Fruit fly (Drosophila melanogaster) whole organism, embryonic: ENCODE data around the gene CG2247.
A peak's percentile ranks its signal among the peaks of the same experiment; 100 is the strongest.

Experiments
- Antp ChIP-seq: fragments of 200-800 bp; sonication (Bioruptor generic); optimal IDR thresholded peaks from 3 replicates; lab custom pipeline; 2016; ENCODE audit warnings: missing biosample characterization, missing genetic modification characterization
- BtbVII ChIP-seq: fragments of 200-800 bp; sonication (Bioruptor generic); optimal IDR thresholded peaks from 3 replicates; lab custom pipeline; 2017; ENCODE audit warnings: missing biosample characterization, mild to moderate bottlenecking, missing genetic modification characterization
- CG10462 ChIP-seq: fragments of 200-800 bp; sonication (Bioruptor generic); optimal IDR thresholded peaks from 2 replicates; lab custom pipeline; 2016; ENCODE audit warnings: missing biosample characterization, missing genetic modification characterization
- CG10543 ChIP-seq: fragments of 200-800 bp; sonication (Bioruptor generic); optimal IDR thresholded peaks from 3 replicates; lab custom pipeline; 2017; ENCODE audit warnings: missing biosample characterization, mild to moderate bottlenecking, missing genetic modification characterization, moderate library complexity
- CG12744 ChIP-seq: fragments of 200-800 bp; sonication (Bioruptor generic); optimal IDR thresholded peaks from 2 replicates; lab custom pipeline; 2016; ENCODE audit warnings: missing biosample characterization, missing genetic modification characterization
- CG13296 ChIP-seq: fragments of 200-800 bp; sonication (Bioruptor generic); optimal IDR thresholded peaks from 3 replicates; lab custom pipeline; 2018; ENCODE audit warnings: missing biosample characterization, mild to moderate bottlenecking, missing genetic modification characterization
- CG14667 ChIP-seq: fragments of 200-800 bp; sonication (Bioruptor generic); IDR thresholded peaks from 2 replicates; pipeline ENCODE4 v1.3.6; 2022; ENCODE audit warnings: missing biosample characterization, missing genetic modification characterization
- CG17328 ChIP-seq: fragments of 200-800 bp; sonication (Bioruptor generic); IDR thresholded peaks from 2 replicates; pipeline ENCODE4 v1.3.6; 2022; ENCODE audit warnings: missing biosample characterization, missing genetic modification characterization
- CG2199 ChIP-seq: fragments of 200-800 bp; sonication (Bioruptor generic); IDR thresholded peaks from 3 replicates; pipeline ENCODE4 v1.3.6; 2022; ENCODE audit warnings: missing biosample characterization, missing genetic modification characterization
- CG33213 ChIP-seq: fragments of 200-800 bp; sonication (Bioruptor generic); optimal IDR thresholded peaks from 3 replicates; lab custom pipeline; 2016; ENCODE audit warnings: missing biosample characterization, missing genetic modification characterization
- CG34422 ChIP-seq: fragments of 200-800 bp; sonication (Bioruptor generic); IDR thresholded peaks from 3 replicates; pipeline ENCODE4 v1.3.6; 2022; ENCODE audit warnings: missing biosample characterization, missing genetic modification characterization
- CG3726 ChIP-seq: fragments of 200-800 bp; sonication (Bioruptor generic); IDR thresholded peaks from 3 replicates; pipeline ENCODE4, ENCODE4 v1.3.6; 2022; ENCODE audit warnings: missing biosample characterization, missing genetic modification characterization
- CG43689 ChIP-seq: fragments of 200-800 bp; sonication (Bioruptor generic); IDR thresholded peaks from 2 replicates; pipeline ENCODE4 v1.3.6; 2022; ENCODE audit warnings: missing biosample characterization, missing genetic modification characterization
- CG5245 ChIP-seq: fragments of 200-800 bp; sonication (Bioruptor generic); optimal IDR thresholded peaks from 3 replicates; lab custom pipeline; 2016; ENCODE audit warnings: missing biosample characterization, missing genetic modification characterization
- CG9215 ChIP-seq: fragments of 200-800 bp; sonication (Bioruptor generic); IDR thresholded peaks from 2 replicates; pipeline ENCODE4 v1.3.6; 2022; ENCODE audit warnings: missing biosample characterization, missing genetic modification characterization
- CG9727 ChIP-seq: fragments of 200-800 bp; sonication (Bioruptor generic); optimal IDR thresholded peaks from 3 replicates; lab custom pipeline; 2017; ENCODE audit warnings: missing biosample characterization, mild to moderate bottlenecking, missing genetic modification characterization
- CTCF ChIP-seq: fragments of 200-800 bp; sonication (Bioruptor generic); optimal IDR thresholded peaks from 2 replicates; lab custom pipeline; 2017; ENCODE audit warnings: missing biosample characterization, mild to moderate bottlenecking, missing genetic modification characterization, moderate library complexity
- Camta ChIP-seq: fragments of 200-800 bp; sonication (Bioruptor generic); optimal IDR thresholded peaks from 2 replicates; lab custom pipeline; 2016; ENCODE audit warnings: missing biosample characterization, missing genetic modification characterization
- D19A ChIP-seq: fragments of 200-800 bp; optimal IDR thresholded peaks from 3 replicates; lab custom pipeline; 2019; ENCODE audit warnings: missing biosample characterization, mild to moderate bottlenecking, missing genetic modification characterization, moderate library complexity
- Fer1 ChIP-seq: fragments of 200-800 bp; sonication (Bioruptor generic); optimal IDR thresholded peaks from 2 replicates; lab custom pipeline; 2017; ENCODE audit warnings: missing biosample characterization, mild to moderate bottlenecking, missing genetic modification characterization
- Fer2 ChIP-seq: fragments of 200-800 bp; sonication (Bioruptor generic); optimal IDR thresholded peaks from 2 replicates; lab custom pipeline; 2018; ENCODE audit warnings: missing biosample characterization, mild to moderate bottlenecking, missing genetic modification characterization, moderate library complexity
- GATAe ChIP-seq: fragments of 200-800 bp; sonication (Bioruptor generic); conservative IDR thresholded peaks from 2 replicates; pipeline ENCODE4 v1.3.6; 2022; ENCODE audit warnings: missing biosample characterization, missing genetic modification characterization
- Lim3 ChIP-seq: fragments of 200-800 bp; sonication (Bioruptor generic); IDR thresholded peaks from 2 replicates; pipeline ENCODE4 v1.3.6; 2022; ENCODE audit warnings: missing biosample characterization, missing genetic modification characterization
- MBD-R2 ChIP-seq: fragments of 200-800 bp; sonication (Bioruptor generic); IDR thresholded peaks from 2 replicates; pipeline ENCODE4 v1.3.6; 2022; ENCODE audit warnings: missing biosample characterization, missing genetic modification characterization
- Oaz ChIP-seq: fragments of 200-800 bp; sonication (Bioruptor generic); IDR thresholded peaks from 2 replicates; pipeline ENCODE4 v1.3.6; 2022; ENCODE audit warnings: missing biosample characterization, missing genetic modification characterization
- Optix ChIP-seq: fragments of 200-800 bp; sonication (Bioruptor generic); IDR thresholded peaks from 3 replicates; pipeline ENCODE4 v1.3.6; 2022; ENCODE audit warnings: missing biosample characterization, missing genetic modification characterization
- Poxn ChIP-seq: fragments of 200-800 bp; sonication (Bioruptor generic); IDR thresholded peaks from 2 replicates; pipeline ENCODE4 v1.3.6; 2022; ENCODE audit warnings: missing biosample characterization, missing genetic modification characterization
- Sox100B ChIP-seq: fragments of 200-800 bp; sonication (Bioruptor generic); optimal IDR thresholded peaks from 3 replicates; lab custom pipeline; 2018; ENCODE audit warnings: missing biosample characterization, mild to moderate bottlenecking, missing genetic modification characterization
- Xbp1 ChIP-seq: fragments of 200-800 bp; sonication (Bioruptor generic); optimal IDR thresholded peaks from 3 replicates; lab custom pipeline; 2016; ENCODE audit warnings: missing biosample characterization, mild to moderate bottlenecking, missing genetic modification characterization
- bcd ChIP-seq: fragments of 200-800 bp; sonication (Bioruptor generic); optimal IDR thresholded peaks from 2 replicates; lab custom pipeline; 2017; ENCODE audit warnings: missing biosample characterization, mild to moderate bottlenecking, missing genetic modification characterization
- bowl ChIP-seq: fragments of 200-800 bp; sonication (Bioruptor generic); IDR thresholded peaks from 2 replicates; pipeline ENCODE4 v1.3.6; 2022; ENCODE audit warnings: missing biosample characterization, missing genetic modification characterization
- chn ChIP-seq: fragments of 200-800 bp; sonication (Bioruptor generic); optimal IDR thresholded peaks from 2 replicates; lab custom pipeline; 2016; ENCODE audit warnings: missing biosample characterization, missing genetic modification characterization
- da ChIP-seq: fragments of 200-800 bp; sonication (Bioruptor generic); optimal IDR thresholded peaks from 2 replicates; lab custom pipeline; 2016; ENCODE audit warnings: missing biosample characterization, missing genetic modification characterization
- dati ChIP-seq: fragments of 200-800 bp; sonication (Bioruptor generic); IDR thresholded peaks from 2 replicates; pipeline ENCODE4 v1.3.6; 2022; ENCODE audit warnings: missing biosample characterization, missing genetic modification characterization
- dysf ChIP-seq: fragments of 200-800 bp; sonication (Bioruptor generic); IDR thresholded peaks from 3 replicates; pipeline ENCODE4 v1.3.6; 2022; ENCODE audit warnings: missing biosample characterization, missing genetic modification characterization
- gce ChIP-seq: fragments of 200-800 bp; sonication (Bioruptor generic); IDR thresholded peaks from 3 replicates; pipeline ENCODE4 v1.3.6; 2022; ENCODE audit warnings: missing biosample characterization, missing genetic modification characterization
- gro ChIP-seq: fragments of 200-800 bp; sonication (Bioruptor generic); optimal IDR thresholded peaks from 2 replicates; lab custom pipeline; 2016; ENCODE audit warnings: missing biosample characterization, missing genetic modification characterization
- nau ChIP-seq: fragments of 200-800 bp; sonication (Bioruptor generic); optimal IDR thresholded peaks from 3 replicates; lab custom pipeline; 2017; ENCODE audit warnings: missing biosample characterization, mild to moderate bottlenecking, missing genetic modification characterization, missing genetic modification reagents
- otp ChIP-seq: fragments of 200-800 bp; sonication (Bioruptor generic); IDR thresholded peaks from 3 replicates; pipeline ENCODE4, ENCODE4 v1.3.6; 2022; ENCODE audit warnings: missing biosample characterization, missing genetic modification characterization
- p53 ChIP-seq: fragments of 200-800 bp; sonication (Bioruptor generic); optimal IDR thresholded peaks from 2 replicates; lab custom pipeline; 2016; ENCODE audit warnings: missing biosample characterization, missing genetic modification characterization
- psq ChIP-seq: fragments of 200-800 bp; sonication (Bioruptor generic); optimal IDR thresholded peaks from 2 replicates; lab custom pipeline; 2017; ENCODE audit warnings: missing biosample characterization, missing genetic modification characterization
- salm ChIP-seq: fragments of 200-800 bp; sonication (Bioruptor generic); optimal IDR thresholded peaks from 2 replicates; lab custom pipeline; 2018; ENCODE audit warnings: missing biosample characterization, mild to moderate bottlenecking, missing genetic modification characterization
- sens-2 ChIP-seq: fragments of 200-800 bp; sonication (Bioruptor generic); IDR thresholded peaks from 2 replicates; pipeline ENCODE4 v1.3.6; 2022; ENCODE audit warnings: missing biosample characterization, missing genetic modification characterization
- seq ChIP-seq: fragments of 200-800 bp; sonication (Bioruptor generic); IDR thresholded peaks from 2 replicates; pipeline ENCODE4 v1.3.6; 2022; ENCODE audit warnings: missing biosample characterization, missing genetic modification characterization
- slbo ChIP-seq: fragments of 200-800 bp; sonication (Bioruptor generic); IDR thresholded peaks from 2 replicates; pipeline ENCODE4 v1.3.6; 2022; ENCODE audit warnings: missing biosample characterization, missing genetic modification characterization
- sna ChIP-seq: fragments of 200-800 bp; sonication (Bioruptor generic); IDR thresholded peaks from 2 replicates; pipeline ENCODE4 v1.3.6; 2022; ENCODE audit warnings: missing biosample characterization, missing genetic modification characterization; ENCODE audit not compliant: partially characterized antibody
- sqz ChIP-seq: fragments of 200-800 bp; sonication (Bioruptor generic); optimal IDR thresholded peaks from 3 replicates; lab custom pipeline; 2018; ENCODE audit warnings: missing biosample characterization, mild to moderate bottlenecking, missing genetic modification characterization
- stwl ChIP-seq: fragments of 200-800 bp; sonication (Bioruptor generic); optimal IDR thresholded peaks from 3 replicates; lab custom pipeline; 2018; ENCODE audit warnings: missing biosample characterization, mild to moderate bottlenecking, missing genetic modification characterization, moderate library complexity
- tin ChIP-seq: fragments of 200-800 bp; sonication (Bioruptor generic); optimal IDR thresholded peaks from 3 replicates; lab custom pipeline; 2016; ENCODE audit warnings: missing biosample characterization, missing genetic modification characterization
- tx ChIP-seq: fragments of 200-800 bp; sonication (Bioruptor generic); optimal IDR thresholded peaks from 2 replicates; lab custom pipeline; 2016; ENCODE audit warnings: missing biosample characterization, missing genetic modification characterization
- zfh2 ChIP-seq: fragments of 200-800 bp; sonication (Bioruptor generic); optimal IDR thresholded peaks from 2 replicates; lab custom pipeline; 2016; ENCODE audit warnings: missing biosample characterization, missing genetic modification characterization

Gene CG2247

dm6 chrX:11559728-11560724 is 51.4 kb downstream of the CG2247 start (continued):
- TF ChIP-seq tin (GFP tag; lab: Kevin White, UChicago) (peak; percentile 72), tx (GFP tag; lab: Kevin White, UChicago) (peak; percentile 7), salm (peak; percentile 77), CG5245 (GFP tag; lab: Kevin White, UChicago) (peak; percentile 64), otp (GFP tag; lab: Robert Waterston, UW) (no peak), Poxn (0 out of 2 replicates have a peak, but pooled peaks have one; percentile 12), p53 (GFP tag; lab: Kevin White, UChicago) (no peak), gro (no peak), Xbp1 (peak; percentile 77), D19A (tag; lab: Kevin White, UChicago) (peak; percentile 86), CG9727 (GFP tag; lab: Kevin White, UChicago) (peak; percentile 87), CG9215 (GFP tag; lab: Robert Waterston, UW) (peak; percentile 76), stwl (no peak), CG34422 (peak; percentile 49), CG17328 (peak; percentile 27; the same call in 1 of the 2 replicates), nau (no peak), BtbVII (GFP tag; lab: Kevin White, UChicago) (peak; percentile 88), dati (GFP tag; lab: Robert Waterston, UW) (no peak), MBD-R2 (GFP tag; lab: Robert Waterston, UW) (no peak), slbo (peak; percentile 68), Camta (peak; percentile 8), dysf (peak; percentile 85), Fer1 (peak; percentile 92), Optix (GFP tag; lab: Robert Waterston, UW) (no peak), Fer2 (tag; lab: Kevin White, UChicago) (peak; percentile 55), zfh2 (GFP tag; lab: Kevin White, UChicago) (peak; percentile 48), CG14667 (GFP tag; lab: Robert Waterston, UW) (peak; percentile 54), CG10462 (GFP tag; lab: Kevin White, UChicago) (peak; percentile 49), psq (peak; percentile 41), sna (GFP tag; lab: Robert Waterston, UW) (no peak), seq (GFP tag; lab: Robert Waterston, UW) (no peak), Sox100B (no peak), CG12744 (no peak), Oaz (GFP tag; lab: Robert Waterston, UW) (peak; percentile 42; the same call in 1 of the 2 replicates), chn (GFP tag; lab: Kevin White, UChicago) (no peak), CG33213 (no peak), bowl (no peak), gce (GFP tag; lab: Robert Waterston, UW) (peak; percentile 46; the same call in 1 of the 3 replicates), sqz (GFP tag; lab: Kevin White, UChicago) (peak; percentile 79), Antp (GFP tag; lab: Kevin White, UChicago) (peak; percentile 33), GATAe (GFP tag; lab: Robert Waterston, UW) (no peak), CG10543 (GFP tag; lab: Kevin White, UChicago) (peak; percentile 87), CG13296 (peak; percentile 89), da (GFP tag; lab: Kevin White, UChicago) (no peak), CG3726 (GFP tag; lab: Robert Waterston, UW) (0 out of 3 replicates have a peak, but pooled peaks have one; percentile 27), Lim3 (no peak), bcd (GFP tag; lab: Kevin White, UChicago) (peak; percentile 84), CG43689 (GFP tag; lab: Robert Waterston, UW) (no peak), CTCF (peak; percentile 19), sens-2 (GFP tag; lab: Robert Waterston, UW) (no peak), CG2199 (no peak)
